Fruit fly (Drosophila melanogaster): ENCODE data around the gene CG43349.

The CG43349 gene

dm6 chr2L:1152693-1153092, 47.3 kb upstream of the CG43349 start:
- TF ChIP-seq topi (GFP tag; optimal IDR thresholded peaks at IDR 0.05) (no peak), esn (GFP tag; optimal IDR thresholded peaks at IDR 0.05) (no peak), Sox14 (GFP tag; optimal IDR thresholded peaks at IDR 0.05) (no peak), achi (GFP tag; optimal IDR thresholded peaks at IDR 0.05) (no peak), CG1621 (tag; optimal IDR thresholded peaks at IDR 0.05) (no peak), CG8319 (GFP tag; optimal IDR thresholded peaks at IDR 0.05) (no peak), spab (GFP tag; optimal IDR thresholded peaks at IDR 0.05) (no peak), Sox15 (GFP tag; optimal IDR thresholded peaks at IDR 0.05) (no peak), CG3032 (tag; optimal IDR thresholded peaks at IDR 0.05) (no peak)

- TF ChIP-seq CG8119 (GFP tag; IDR thresholded peaks at IDR 0.05): peak; percentile 77
- no peak for TF ChIP-seq CG10669 (GFP tag; optimal IDR thresholded peaks at IDR 0.05)
- TF ChIP-seq Met (GFP tag; optimal IDR thresholded peaks at IDR 0.05): no peak
- peak; percentile 60 for TF ChIP-seq Eip78C (GFP tag)
- no peak for TF ChIP-seq fkh (GFP tag; optimal IDR thresholded peaks at IDR 0.05)
- TF ChIP-seq CG32006 (GFP tag; optimal IDR thresholded peaks at IDR 0.05): peak; percentile 77
- peak; percentile 59 for TF ChIP-seq dac (GFP tag; optimal IDR thresholded peaks at IDR 0.05)
- TF ChIP-seq CG1621 (tag; optimal IDR thresholded peaks at IDR 0.05): no peak
- peak in 1 of 2 experiments; percentile 24 for TF ChIP-seq salr (GFP tag; optimal IDR thresholded peaks at IDR 0.05)
- no peak for TF ChIP-seq acj6 (GFP tag; optimal IDR thresholded peaks at IDR 0.05)
- no peak for TF ChIP-seq CG6276 (GFP tag; optimal IDR thresholded peaks at IDR 0.05)
Observed at dm6 chr2L:1156592-1157249, 43.3 kb upstream of the CG43349 start.

dm6 chr2L:1157357-1157678, 42.7 kb upstream of the CG43349 start:
- TF ChIP-seq Gug (GFP tag; IDR thresholded peaks at IDR 0.05) (no peak), vri (GFP tag; optimal IDR thresholded peaks at IDR 0.05) (peak; percentile 40), achi (GFP tag; optimal IDR thresholded peaks at IDR 0.05) (no peak), CG3919 (GFP tag; optimal IDR thresholded peaks at IDR 0.05) (peak; percentile 7), CG6163 (GFP tag; IDR thresholded peaks at IDR 0.05) (no peak), salr (GFP tag; optimal IDR thresholded peaks at IDR 0.05) (no peak), dsx (GFP tag; optimal IDR thresholded peaks at IDR 0.05; ENCODE audit: poor library complexity, severe bottlenecking) (no peak), CG6792 (GFP tag; optimal IDR thresholded peaks at IDR 0.05) (no peak)

- TF ChIP-seq CG11902 (GFP tag; optimal IDR thresholded peaks at IDR 0.05): peak; percentile 7
- no peak for TF ChIP-seq CG3919 (GFP tag; optimal IDR thresholded peaks at IDR 0.05)
- no peak for TF ChIP-seq CG6792 (GFP tag; optimal IDR thresholded peaks at IDR 0.05)
- no peak for TF ChIP-seq CG16779 (tag; optimal IDR thresholded peaks at IDR 0.05)
- TF ChIP-seq CG3032 (tag; optimal IDR thresholded peaks at IDR 0.05): peak; percentile 51
- no peak for TF ChIP-seq fd85E (GFP tag; optimal IDR thresholded peaks at IDR 0.05)
- TF ChIP-seq fkh (GFP tag; optimal IDR thresholded peaks at IDR 0.05): peak; percentile 30
- peak; percentile 59 for TF ChIP-seq lz (GFP tag; optimal IDR thresholded peaks at IDR 0.05)
- no peak for TF ChIP-seq Smox (GFP tag; optimal IDR thresholded peaks at IDR 0.05)
- no peak for TF ChIP-seq Eip75B (GFP tag; optimal IDR thresholded peaks at IDR 0.05)
- no peak for TF ChIP-seq salr (GFP tag; optimal IDR thresholded peaks at IDR 0.05)
- no peak for TF ChIP-seq CG9139 (GFP tag; optimal IDR thresholded peaks at IDR 0.05)
- TF ChIP-seq CG10631 (GFP tag; optimal IDR thresholded peaks at IDR 0.05): no peak
- TF ChIP-seq esn (GFP tag; optimal IDR thresholded peaks at IDR 0.05): peak; percentile 30
- no peak for TF ChIP-seq Blimp-1 (GFP tag; optimal IDR thresholded peaks at IDR 0.05)
- no peak for TF ChIP-seq Gug (GFP tag; IDR thresholded peaks at IDR 0.05)
- no peak for TF ChIP-seq acj6 (GFP tag; optimal IDR thresholded peaks at IDR 0.05)
- no peak for TF ChIP-seq CG8632 (GFP tag; optimal IDR thresholded peaks at IDR 0.05)
- TF ChIP-seq CG7368 (GFP tag; optimal IDR thresholded peaks at IDR 0.05): no peak
- TF ChIP-seq Ets96B (tag; optimal IDR thresholded peaks at IDR 0.05): peak; percentile 33
- peak; percentile 54 for TF ChIP-seq cyc (GFP tag; optimal IDR thresholded peaks at IDR 0.05)
- no peak for TF ChIP-seq fd59A (GFP tag; optimal IDR thresholded peaks at IDR 0.05)
- no peak for TF ChIP-seq CG8319 (GFP tag; optimal IDR thresholded peaks at IDR 0.05)
- peak; percentile 8 for TF ChIP-seq Sox15 (GFP tag; optimal IDR thresholded peaks at IDR 0.05)
- peak; percentile 66 for TF ChIP-seq Hr39 (GFP tag; optimal IDR thresholded peaks at IDR 0.05)
- TF ChIP-seq Sox14 (GFP tag; optimal IDR thresholded peaks at IDR 0.05): peak; percentile 33
- TF ChIP-seq CG8119 (GFP tag; IDR thresholded peaks at IDR 0.05): 0 out of 3 replicates have a peak, but pooled peaks have one; percentile 49
- TF ChIP-seq achi (GFP tag; optimal IDR thresholded peaks at IDR 0.05): no peak
- TF ChIP-seq CG1621 (tag; optimal IDR thresholded peaks at IDR 0.05): no peak
- TF ChIP-seq CG6808 (GFP tag; optimal IDR thresholded peaks at IDR 0.05): peak; percentile 7
Observed at dm6 chr2L:1157679-1158518, 42.1 kb upstream of the CG43349 start, which contains the start of gene capt. Gene capt (minus strand): TSS chr2L:1158262.
